Fruit fly (Drosophila melanogaster): ENCODE measurements around the gene CG15155.

DNA sequence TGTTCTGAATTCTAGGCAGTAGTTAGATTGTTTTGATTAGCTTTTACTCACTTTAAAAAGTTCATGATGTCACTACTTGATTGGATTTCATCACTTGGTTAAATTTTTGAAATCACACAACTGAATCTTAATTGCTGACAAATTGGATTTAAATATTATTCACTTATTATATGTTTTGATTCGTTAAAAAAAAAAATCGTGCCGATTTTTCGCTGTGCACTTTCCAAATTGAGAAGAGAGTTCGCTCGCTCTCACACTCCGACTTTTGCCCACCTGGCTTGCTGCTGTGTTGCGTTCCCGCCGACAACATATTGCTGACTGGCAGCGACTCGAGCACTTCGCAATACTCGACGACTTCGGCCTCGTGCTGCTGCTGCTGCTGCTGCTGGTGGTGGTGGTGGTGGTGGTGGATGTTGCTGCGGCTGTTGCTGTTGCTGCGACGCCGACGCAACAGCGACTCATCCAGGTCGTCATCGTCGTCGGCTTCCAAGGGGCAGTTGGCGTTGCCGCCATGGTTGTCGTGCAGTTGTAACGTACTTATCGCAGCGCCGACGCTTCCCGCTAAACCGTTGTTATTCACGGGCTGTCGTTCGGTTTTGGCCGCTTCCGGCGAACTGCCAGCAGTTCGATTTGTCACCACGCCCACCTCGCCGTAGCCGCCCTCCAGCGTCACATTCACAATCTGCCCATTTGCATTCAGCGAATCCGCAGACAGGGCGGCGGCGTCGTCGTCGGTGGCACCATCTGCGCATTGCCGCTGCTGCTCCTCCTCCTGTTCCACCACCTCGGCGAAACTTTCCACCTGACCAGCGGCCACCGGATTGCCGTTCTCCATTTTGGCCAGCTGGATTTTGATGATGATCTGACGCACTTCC, 12.9 kb upstream of the CG15155 start:
- TF ChIP-seq CG12768 (GFP tag; optimal IDR thresholded peaks at IDR 0.05) (peak; percentile 15), Crg-1 (GFP tag; optimal IDR thresholded peaks at IDR 0.05) (no peak), Hr96 (GFP tag; optimal IDR thresholded peaks at IDR 0.05) (no peak), Mnt (GFP tag; optimal IDR thresholded peaks at IDR 0.05) (no peak), bab1 (GFP tag; optimal IDR thresholded peaks at IDR 0.05) (peak; percentile 5), CG7101 (tag; optimal IDR thresholded peaks at IDR 0.05) (peak; percentile 34), CG1620 (GFP tag; optimal IDR thresholded peaks at IDR 0.05) (no peak), CG14711 (tag; optimal IDR thresholded peaks at IDR 0.05) (peak; percentile 27), kay (GFP tag; ENCODE audit: borderline replicate concordance) (no peak)

Measured in whole organism, adult.